Worm (Caenorhabditis elegans) whole organism, midembryonic: ENCODE measurements around the gene C11H1.7.

Experiments
- T22C8.4 ChIP-seq: fragments of 200-800 bp; sonication (Bioruptor generic); IDR thresholded peaks from 2 replicates; pipeline ENCODE4 v1.3.6; 2022; ENCODE audit warnings: missing genetic modification characterization, missing compliant biosample characterization
- cog-1 ChIP-seq: sonication (generic microtip); optimal IDR thresholded peaks from 2 replicates; lab custom pipeline; 2016; ENCODE audit warnings: missing genetic modification characterization, missing compliant biosample characterization
- flt-1 ChIP-seq: fragments of 200-800 bp; sonication (Bioruptor generic); IDR thresholded peaks from 2 replicates; pipeline ENCODE4 v1.3.6; 2022; ENCODE audit warnings: missing genetic modification characterization, missing compliant biosample characterization
- klf-2 ChIP-seq: fragments of 200-800 bp; sonication (Bioruptor generic); conservative IDR thresholded peaks from 2 replicates; pipeline ENCODE4 v1.3.6; 2022; ENCODE audit warnings: missing genetic modification reagents, missing genetic modification characterization, missing compliant biosample characterization
- med-1 ChIP-seq: sonication (generic microtip); optimal IDR thresholded peaks from 2 replicates; lab custom pipeline; 2017; ENCODE audit warnings: missing genetic modification characterization, mild to moderate bottlenecking, missing compliant biosample characterization, antibody characterized with exemption, missing genetic modification reagents; ENCODE audit not compliant: insufficient read depth
- ref-1 ChIP-seq: fragments of 200-800 bp; sonication (Bioruptor generic); conservative IDR thresholded peaks from 2 replicates; pipeline ENCODE4 v1.3.6; 2022; ENCODE audit warnings: missing genetic modification reagents, missing genetic modification characterization, missing compliant biosample characterization
- tab-1 ChIP-seq: fragments of 200-800 bp; sonication (Bioruptor generic); IDR thresholded peaks from 2 replicates; pipeline ENCODE4 v1.3.6; 2022; ENCODE audit warnings: missing genetic modification characterization, missing compliant biosample characterization
- ztf-23 ChIP-seq: fragments of 200-800 bp; sonication (Bioruptor generic); IDR thresholded peaks from 2 replicates; pipeline ENCODE4 v1.3.6; 2022; ENCODE audit warnings: missing genetic modification reagents, missing genetic modification characterization, missing compliant biosample characterization
- ztf-29 ChIP-seq: fragments of 200-800 bp; sonication (Bioruptor generic); IDR thresholded peaks from 2 replicates; pipeline ENCODE4 v1.3.6; 2022; ENCODE audit warnings: missing genetic modification reagents, missing genetic modification characterization, missing compliant biosample characterization

Gene C11H1.7

DNA sequence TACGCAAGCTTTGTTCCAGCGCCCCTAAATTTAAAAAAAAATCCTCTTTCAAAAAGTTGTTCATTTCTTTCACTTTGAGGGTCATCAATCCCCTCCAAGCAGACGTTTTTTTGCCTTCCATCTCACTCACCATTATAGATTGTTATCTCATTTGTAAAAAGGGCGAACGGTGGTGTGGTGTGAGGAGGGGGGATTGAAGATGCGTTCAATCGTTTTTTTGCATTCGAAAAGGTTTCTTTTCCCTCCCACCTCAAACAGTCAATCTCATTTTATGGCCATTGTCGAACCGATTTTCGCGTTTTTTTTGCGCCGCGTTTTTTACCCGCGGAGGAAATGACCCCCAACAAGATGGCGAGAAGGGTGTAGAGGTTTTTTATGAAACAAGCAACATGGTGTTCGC lies 11.7 kb downstream of the C11H1.7 start:
- no peak for TF ChIP-seq tab-1 (GFP tag; lab: Robert Waterston, UW)
- no peak for TF ChIP-seq klf-2 (GFP tag; lab: Robert Waterston, UW)
- TF ChIP-seq ztf-29 (GFP tag; lab: Robert Waterston, UW): no peak
- no peak for TF ChIP-seq med-1 (GFP tag; lab: Kevin White, UChicago)
- no peak for TF ChIP-seq T22C8.4 (GFP tag; lab: Robert Waterston, UW)

DNA sequence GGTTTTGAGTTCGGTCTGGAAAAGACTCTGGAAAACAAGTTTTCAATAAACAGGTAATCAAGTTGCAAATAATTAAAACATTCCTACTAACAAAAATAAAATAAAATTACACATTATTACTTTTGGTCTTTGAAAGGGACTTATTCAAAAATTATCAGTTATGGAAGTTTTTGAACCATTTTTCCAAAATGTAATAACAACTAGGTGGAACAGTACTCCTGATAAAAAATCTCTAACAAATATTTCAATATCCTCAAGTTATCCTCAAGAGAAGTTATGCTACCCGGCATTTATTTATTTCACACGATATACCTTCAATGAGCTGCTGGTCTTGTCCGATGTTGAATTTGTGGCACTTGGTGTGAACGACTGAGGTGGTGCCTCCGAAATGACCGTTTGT lies 12.5 kb downstream of the C11H1.7 start:
- TF ChIP-seq ref-1 (GFP tag; lab: Robert Waterston, UW) (no peak), cog-1 (tag; lab: Kevin White, UChicago) (no peak), ztf-29 (GFP tag; lab: Robert Waterston, UW) (no peak), klf-2 (GFP tag; lab: Robert Waterston, UW) (no peak), med-1 (GFP tag; lab: Kevin White, UChicago) (no peak), tab-1 (GFP tag; lab: Robert Waterston, UW) (no peak), flt-1 (GFP tag; lab: Robert Waterston, UW) (no peak), ztf-23 (GFP tag; lab: Robert Waterston, UW) (no peak), T22C8.4 (GFP tag; lab: Robert Waterston, UW) (no peak)

DNA sequence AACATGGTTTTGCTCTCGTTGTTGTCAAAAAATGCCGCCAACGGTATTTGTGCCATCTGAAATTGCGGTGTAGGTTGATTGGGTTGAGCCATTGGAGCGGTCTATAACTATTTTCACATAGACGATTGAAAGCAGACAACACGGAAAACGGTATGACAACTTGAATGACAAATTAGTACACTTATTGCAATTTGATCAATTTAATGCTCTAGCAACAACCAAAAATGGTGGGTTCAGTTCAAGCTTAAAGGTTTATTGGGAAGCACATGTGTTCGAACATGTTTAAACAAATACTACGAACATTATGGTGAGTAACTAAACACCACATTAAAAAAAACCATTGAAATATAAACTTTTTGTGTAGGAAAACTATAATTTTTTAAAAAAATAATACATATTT lies 13.2 kb downstream of the C11H1.7 start, which contains the start of gene sel-7:
sel-7 (minus strand) TSS at position 101 of the 400 bp plus-strand sequence.
- no peak for TF ChIP-seq ztf-29 (GFP tag; lab: Robert Waterston, UW)
- no peak for TF ChIP-seq ztf-23 (GFP tag; lab: Robert Waterston, UW)
- no peak for TF ChIP-seq cog-1 (tag; lab: Kevin White, UChicago)
- TF ChIP-seq med-1 (GFP tag; lab: Kevin White, UChicago): no peak
- TF ChIP-seq T22C8.4 (GFP tag; lab: Robert Waterston, UW): no peak
- TF ChIP-seq klf-2 (GFP tag; lab: Robert Waterston, UW): no peak
- no peak for TF ChIP-seq ref-1 (GFP tag; lab: Robert Waterston, UW)
- TF ChIP-seq tab-1 (GFP tag; lab: Robert Waterston, UW): no peak
- TF ChIP-seq flt-1 (GFP tag; lab: Robert Waterston, UW): no peak

- TF ChIP-seq ztf-23 (GFP tag; lab: Robert Waterston, UW) (no peak), tab-1 (GFP tag; lab: Robert Waterston, UW) (no peak), klf-2 (GFP tag; lab: Robert Waterston, UW) (no peak), ref-1 (GFP tag; lab: Robert Waterston, UW) (no peak), med-1 (GFP tag; lab: Kevin White, UChicago) (no peak), T22C8.4 (GFP tag; lab: Robert Waterston, UW) (no peak), flt-1 (GFP tag; lab: Robert Waterston, UW) (no peak), ztf-29 (GFP tag; lab: Robert Waterston, UW) (no peak), cog-1 (tag; lab: Kevin White, UChicago) (no peak)
These were observed 20.4 kb downstream of the C11H1.7 start, which contains the start of gene K04G11.3 for ce11 chrX:14347573-14347972. TSS of gene K04G11.3 (minus strand) at chrX:14347673.

ce11 chrX:14349690-14350168 lies 22.5 kb downstream of the C11H1.7 start, which contains the start of gene wdr-5.2:
TSS of gene wdr-5.2 (plus strand) at chrX:14350118.
- TF ChIP-seq ref-1 (GFP tag; lab: Robert Waterston, UW) (no peak), ztf-23 (GFP tag; lab: Robert Waterston, UW) (no peak), med-1 (GFP tag; lab: Kevin White, UChicago) (no peak), T22C8.4 (GFP tag; lab: Robert Waterston, UW) (no peak), tab-1 (GFP tag; lab: Robert Waterston, UW) (no peak), flt-1 (GFP tag; lab: Robert Waterston, UW) (no peak), ztf-29 (GFP tag; lab: Robert Waterston, UW) (no peak), klf-2 (GFP tag; lab: Robert Waterston, UW) (no peak), cog-1 (tag; lab: Kevin White, UChicago) (no peak)

- TF ChIP-seq ref-1 (GFP tag; lab: Robert Waterston, UW) (no peak), T22C8.4 (GFP tag; lab: Robert Waterston, UW) (no peak), ztf-29 (GFP tag; lab: Robert Waterston, UW) (no peak), ztf-23 (GFP tag; lab: Robert Waterston, UW) (no peak), flt-1 (GFP tag; lab: Robert Waterston, UW) (no peak), cog-1 (tag; lab: Kevin White, UChicago) (no peak), med-1 (GFP tag; lab: Kevin White, UChicago) (no peak), klf-2 (GFP tag; lab: Robert Waterston, UW) (no peak), tab-1 (GFP tag; lab: Robert Waterston, UW) (no peak)
These were observed 27.8 kb downstream of the C11H1.7 start for ce11 chrX:14355034-14355433.

- TF ChIP-seq klf-2 (GFP tag; lab: Robert Waterston, UW) (no peak), ztf-23 (GFP tag; lab: Robert Waterston, UW) (no peak), T22C8.4 (GFP tag; lab: Robert Waterston, UW) (no peak), cog-1 (tag; lab: Kevin White, UChicago) (no peak), ref-1 (GFP tag; lab: Robert Waterston, UW) (no peak), ztf-29 (GFP tag; lab: Robert Waterston, UW) (no peak), tab-1 (GFP tag; lab: Robert Waterston, UW) (no peak), med-1 (GFP tag; lab: Kevin White, UChicago) (no peak), flt-1 (GFP tag; lab: Robert Waterston, UW) (no peak)
These were observed 29.6 kb downstream of the C11H1.7 start for ce11 chrX:14356683-14357287.

DNA sequence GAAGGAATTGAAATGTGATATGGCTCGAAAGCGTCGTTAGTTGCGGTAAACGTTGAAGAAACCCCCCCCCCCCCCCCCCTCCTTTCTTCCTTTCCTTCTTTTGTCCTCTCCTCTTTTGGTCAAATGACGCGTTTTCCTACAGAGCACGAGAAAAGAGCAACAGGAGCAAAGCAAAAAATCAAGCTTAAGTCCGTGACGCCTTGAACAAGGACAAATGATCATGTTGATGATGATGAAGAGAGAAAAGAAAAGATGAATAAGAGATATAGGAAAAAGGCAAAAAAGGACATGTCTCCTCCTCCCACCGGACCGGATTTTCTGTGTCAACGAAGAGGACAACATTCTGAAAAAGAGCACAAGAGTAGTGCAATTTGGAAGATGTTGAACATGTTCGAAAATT lies 32.4 kb downstream of the C11H1.7 start:
- TF ChIP-seq flt-1 (GFP tag; lab: Robert Waterston, UW) (no peak), T22C8.4 (GFP tag; lab: Robert Waterston, UW) (no peak), med-1 (GFP tag; lab: Kevin White, UChicago) (no peak), ztf-29 (GFP tag; lab: Robert Waterston, UW) (no peak), tab-1 (GFP tag; lab: Robert Waterston, UW) (no peak), ztf-23 (GFP tag; lab: Robert Waterston, UW) (no peak), cog-1 (tag; lab: Kevin White, UChicago) (no peak), ref-1 (GFP tag; lab: Robert Waterston, UW) (no peak), klf-2 (GFP tag; lab: Robert Waterston, UW) (no peak)
